Fruit fly (Drosophila melanogaster) whole organism, embryonic: ENCODE data around the gene Sk2.

Source experiments
- Ada2b ChIP-seq: fragments of 200-800 bp; sonication (Bioruptor generic); IDR thresholded peaks from 2 replicates; pipeline ENCODE4 v1.3.6; 2022; ENCODE audit warnings: missing biosample characterization, missing genetic modification characterization
- Bteb2 ChIP-seq: fragments of 200-800 bp; sonication (Bioruptor generic); optimal IDR thresholded peaks from 2 replicates; lab custom pipeline; 2016; ENCODE audit warnings: missing biosample characterization, missing genetic modification characterization
- CG10321 ChIP-seq: fragments of 200-800 bp; sonication (Bioruptor generic); IDR thresholded peaks from 2 replicates; pipeline ENCODE4 v1.3.6; 2022; ENCODE audit warnings: missing biosample characterization, missing genetic modification characterization
- CG10565 ChIP-seq: fragments of 200-800 bp; sonication (Bioruptor generic); optimal IDR thresholded peaks from 3 replicates; lab custom pipeline; 2016; ENCODE audit warnings: missing biosample characterization, mild to moderate bottlenecking, missing genetic modification characterization
- CG10979 ChIP-seq: fragments of 200-800 bp; sonication (Bioruptor generic); optimal IDR thresholded peaks from 2 replicates; lab custom pipeline; 2018; ENCODE audit warnings: missing biosample characterization, mild to moderate bottlenecking, missing genetic modification characterization, moderate library complexity
- CG11456 ChIP-seq: fragments of 200-800 bp; sonication (Bioruptor generic); IDR thresholded peaks from 3 replicates; pipeline ENCODE4 v1.3.6; 2022; ENCODE audit warnings: missing biosample characterization, missing genetic modification characterization
- CG11504 ChIP-seq: fragments of 200-800 bp; sonication (Bioruptor generic); optimal IDR thresholded peaks from 3 replicates; lab custom pipeline; 2019; ENCODE audit warnings: missing biosample characterization, mild to moderate bottlenecking, missing genetic modification characterization, moderate library complexity
- CG12155 ChIP-seq: fragments of 200-800 bp; sonication (Bioruptor generic); optimal IDR thresholded peaks from 3 replicates; lab custom pipeline; 2016; ENCODE audit warnings: missing biosample characterization, missing genetic modification characterization
- CG12659 ChIP-seq: fragments of 200-800 bp; sonication (Bioruptor generic); optimal IDR thresholded peaks from 3 replicates; lab custom pipeline; 2017; ENCODE audit warnings: mild to moderate bottlenecking, missing biosample characterization, missing genetic modification reagents, missing genetic modification characterization
- CG1529 ChIP-seq: fragments of 200-800 bp; sonication (Bioruptor generic); optimal IDR thresholded peaks from 3 replicates; lab custom pipeline; 2018; ENCODE audit warnings: missing biosample characterization, missing genetic modification characterization
- CG1602 ChIP-seq: fragments of 200-800 bp; sonication (Bioruptor generic); optimal IDR thresholded peaks from 3 replicates; lab custom pipeline; 2016; ENCODE audit warnings: missing biosample characterization, missing genetic modification characterization
- CG17612 ChIP-seq: fragments of 200-800 bp; sonication (Bioruptor generic); IDR thresholded peaks from 2 replicates; pipeline ENCODE4 v1.3.6; 2022; ENCODE audit warnings: missing biosample characterization, missing genetic modification characterization
- CG18764 ChIP-seq: fragments of 200-800 bp; sonication (Bioruptor generic); optimal IDR thresholded peaks from 3 replicates; lab custom pipeline; 2016; ENCODE audit warnings: missing biosample characterization, missing genetic modification characterization
- CG2202 ChIP-seq: fragments of 200-800 bp; sonication (Bioruptor generic); optimal IDR thresholded peaks from 2 replicates; lab custom pipeline; 2018; ENCODE audit warnings: missing biosample characterization, mild to moderate bottlenecking, missing genetic modification characterization
- CG32532 ChIP-seq: fragments of 200-800 bp; sonication (Bioruptor generic); IDR thresholded peaks from 2 replicates; pipeline ENCODE4 v1.3.6; 2022; ENCODE audit warnings: missing biosample characterization, missing genetic modification characterization
- CG34224 ChIP-seq: fragments of 200-800 bp; sonication (Bioruptor generic); IDR thresholded peaks from 3 replicates; pipeline ENCODE4 v1.3.6; 2022; ENCODE audit warnings: missing biosample characterization, missing genetic modification characterization; ENCODE audit not compliant: partially characterized antibody
- CG4282 ChIP-seq: fragments of 200-800 bp; sonication (Bioruptor generic); optimal IDR thresholded peaks from 2 replicates; lab custom pipeline; 2016; ENCODE audit warnings: missing biosample characterization, missing genetic modification characterization
- CG5180 ChIP-seq: fragments of 200-800 bp; sonication (Bioruptor generic); optimal IDR thresholded peaks from 3 replicates; lab custom pipeline; 2017; ENCODE audit warnings: missing biosample characterization, missing genetic modification characterization, mild to moderate bottlenecking, moderate library complexity, missing genetic modification reagents
- CG6854 ChIP-seq: fragments of 200-800 bp; sonication (Bioruptor generic); optimal IDR thresholded peaks from 3 replicates; lab custom pipeline; 2017; ENCODE audit warnings: missing biosample characterization, mild to moderate bottlenecking, missing genetic modification characterization
- CoRest ChIP-seq: fragments of 200-800 bp; sonication (Bioruptor generic); optimal IDR thresholded peaks from 3 replicates; lab custom pipeline; 2018; ENCODE audit warnings: missing biosample characterization, mild to moderate bottlenecking, missing genetic modification characterization, moderate library complexity
- D ChIP-seq, 2 experiments: fragments of 200-800 bp in 1 of 2; fragments of >200 bp in 1 of 2; sonication (Bioruptor generic) in 1 of 2; optimal IDR thresholded peaks; 2 replicates in 1 of 2; 3 replicates in 1 of 2; lab custom pipeline; 2017; ENCODE audit warnings: mild to moderate bottlenecking in 1 of 2, missing biosample characterization in 1 of 2, missing genetic modification characterization in 1 of 2, missing genetic modification reagents in 1 of 2
- Deaf1 ChIP-seq: fragments of 200-800 bp; optimal IDR thresholded peaks from 3 replicates; lab custom pipeline; 2019; ENCODE audit warnings: missing biosample characterization, mild to moderate bottlenecking, missing genetic modification characterization, moderate library complexity
- Dfd ChIP-seq, 2 experiments: fragments of >200 bp; optimal IDR thresholded peaks; 2 replicates each; lab custom pipeline; 2017; ENCODE audit warnings: missing biosample characterization in 2 of 2, missing genetic modification characterization in 2 of 2
- E2f1 ChIP-seq: fragments of 200-800 bp; sonication (Bioruptor generic); IDR thresholded peaks from 2 replicates; pipeline ENCODE4 v1.3.6; 2022; ENCODE audit warnings: missing biosample characterization, missing genetic modification characterization
- H15 ChIP-seq: fragments of 200-800 bp; sonication (Bioruptor generic); IDR thresholded peaks from 3 replicates; pipeline ENCODE4 v1.3.6; 2022; ENCODE audit warnings: missing biosample characterization, missing genetic modification characterization
- HLH4C ChIP-seq: fragments of 200-800 bp; sonication (Bioruptor generic); IDR thresholded peaks from 3 replicates; pipeline ENCODE4 v1.3.6; 2022; ENCODE audit warnings: missing biosample characterization, missing genetic modification characterization; ENCODE audit not compliant: partially characterized antibody
- HLHmδ ChIP-seq: fragments of 200-800 bp; sonication (Bioruptor generic); optimal IDR thresholded peaks from 2 replicates; lab custom pipeline; 2018; ENCODE audit warnings: missing biosample characterization, mild to moderate bottlenecking, missing genetic modification characterization, moderate library complexity
- Hsf ChIP-seq: fragments of 200-800 bp; sonication (Bioruptor generic); optimal IDR thresholded peaks from 3 replicates; lab custom pipeline; 2016; ENCODE audit warnings: missing biosample characterization, missing genetic modification characterization
- Nf-YC ChIP-seq: fragments of 200-800 bp; optimal IDR thresholded peaks from 3 replicates; lab custom pipeline; 2019; ENCODE audit warnings: missing biosample characterization, mild to moderate bottlenecking, missing genetic modification characterization, moderate library complexity
- Rx ChIP-seq: fragments of 200-800 bp; sonication (Bioruptor generic); IDR thresholded peaks from 2 replicates; pipeline ENCODE4 v1.3.6; 2022; ENCODE audit warnings: missing biosample characterization, missing genetic modification characterization
- Spps ChIP-seq: fragments of 200-800 bp; sonication (Bioruptor generic); optimal IDR thresholded peaks from 2 replicates; lab custom pipeline; 2018; ENCODE audit warnings: missing biosample characterization, mild to moderate bottlenecking, missing genetic modification characterization
- Vsx1 ChIP-seq: fragments of 200-800 bp; sonication (Bioruptor generic); optimal IDR thresholded peaks from 2 replicates; lab custom pipeline; 2017; ENCODE audit warnings: missing biosample characterization, mild to moderate bottlenecking, missing genetic modification characterization, missing genetic modification reagents
- Xbp1 ChIP-seq: fragments of 200-800 bp; sonication (Bioruptor generic); optimal IDR thresholded peaks from 3 replicates; lab custom pipeline; 2016; ENCODE audit warnings: missing biosample characterization, mild to moderate bottlenecking, missing genetic modification characterization
- Xrp1 ChIP-seq: fragments of 200-800 bp; sonication (Bioruptor generic); IDR thresholded peaks from 2 replicates; pipeline ENCODE4 v1.3.6; 2022; ENCODE audit warnings: missing biosample characterization, missing genetic modification characterization
- ara ChIP-seq: fragments of 200-800 bp; sonication (Bioruptor generic); IDR thresholded peaks from 2 replicates; pipeline ENCODE4 v1.3.6; 2022; ENCODE audit warnings: missing biosample characterization, missing genetic modification characterization
- ato ChIP-seq: fragments of 200-800 bp; sonication (Bioruptor generic); IDR thresholded peaks from 2 replicates; pipeline ENCODE4 v1.3.6; 2022; ENCODE audit warnings: missing biosample characterization, missing genetic modification characterization; ENCODE audit not compliant: partially characterized antibody
- bigmax ChIP-seq: fragments of 200-800 bp; sonication (Bioruptor generic); optimal IDR thresholded peaks from 2 replicates; lab custom pipeline; 2018; ENCODE audit warnings: missing biosample characterization, mild to moderate bottlenecking, missing genetic modification characterization
- cato ChIP-seq: fragments of 200-800 bp; sonication (Bioruptor generic); optimal IDR thresholded peaks from 2 replicates; lab custom pipeline; 2016; ENCODE audit warnings: missing biosample characterization, missing genetic modification characterization, borderline replicate concordance
- corto ChIP-seq: fragments of 200-800 bp; sonication (Bioruptor generic); optimal IDR thresholded peaks from 2 replicates; lab custom pipeline; 2016; ENCODE audit warnings: missing biosample characterization, mild to moderate bottlenecking, missing genetic modification characterization, moderate library complexity
- fru ChIP-seq: fragments of >200 bp; optimal IDR thresholded peaks from 2 replicates; lab custom pipeline; 2017
- fu2 ChIP-seq: fragments of 200-800 bp; sonication (Bioruptor generic); optimal IDR thresholded peaks from 2 replicates; lab custom pipeline; 2016; ENCODE audit warnings: missing biosample characterization, missing genetic modification characterization
- inv ChIP-seq: fragments of 200-800 bp; sonication (Bioruptor generic); IDR thresholded peaks from 2 replicates; pipeline ENCODE4 v1.3.6; 2022; ENCODE audit warnings: missing biosample characterization, missing genetic modification characterization; ENCODE audit not compliant: partially characterized antibody
- klu ChIP-seq: fragments of 200-800 bp; sonication (Bioruptor generic); IDR thresholded peaks from 2 replicates; pipeline ENCODE4 v1.3.6; 2022; ENCODE audit warnings: missing biosample characterization, missing genetic modification characterization
- luna ChIP-seq: fragments of 200-800 bp; sonication (Bioruptor generic); optimal IDR thresholded peaks from 2 replicates; lab custom pipeline; 2016; ENCODE audit warnings: missing biosample characterization, missing genetic modification characterization
- mam ChIP-seq: fragments of 200-800 bp; sonication (Bioruptor generic); optimal IDR thresholded peaks from 3 replicates; lab custom pipeline; 2016; ENCODE audit warnings: missing biosample characterization, missing genetic modification characterization
- pfk ChIP-seq: fragments of 200-800 bp; sonication (Bioruptor generic); optimal IDR thresholded peaks from 2 replicates; lab custom pipeline; 2018; ENCODE audit warnings: missing biosample characterization, mild to moderate bottlenecking, missing genetic modification characterization, moderate library complexity
- sens ChIP-seq: fragments of 200-800 bp; sonication (Bioruptor generic); peaks from one replicate; lab custom pipeline; 2016; ENCODE audit warnings: missing biosample characterization, missing genetic modification characterization
- slou ChIP-seq: fragments of 200-800 bp; sonication (Bioruptor generic); optimal IDR thresholded peaks from 3 replicates; lab custom pipeline; 2016; ENCODE audit warnings: missing biosample characterization, missing genetic modification characterization
- tgo ChIP-seq: fragments of 200-800 bp; sonication (Bioruptor generic); IDR thresholded peaks from 3 replicates; pipeline ENCODE4 v1.3.6; 2022; ENCODE audit warnings: missing biosample characterization, missing genetic modification characterization

Sk2 gene

DNA sequence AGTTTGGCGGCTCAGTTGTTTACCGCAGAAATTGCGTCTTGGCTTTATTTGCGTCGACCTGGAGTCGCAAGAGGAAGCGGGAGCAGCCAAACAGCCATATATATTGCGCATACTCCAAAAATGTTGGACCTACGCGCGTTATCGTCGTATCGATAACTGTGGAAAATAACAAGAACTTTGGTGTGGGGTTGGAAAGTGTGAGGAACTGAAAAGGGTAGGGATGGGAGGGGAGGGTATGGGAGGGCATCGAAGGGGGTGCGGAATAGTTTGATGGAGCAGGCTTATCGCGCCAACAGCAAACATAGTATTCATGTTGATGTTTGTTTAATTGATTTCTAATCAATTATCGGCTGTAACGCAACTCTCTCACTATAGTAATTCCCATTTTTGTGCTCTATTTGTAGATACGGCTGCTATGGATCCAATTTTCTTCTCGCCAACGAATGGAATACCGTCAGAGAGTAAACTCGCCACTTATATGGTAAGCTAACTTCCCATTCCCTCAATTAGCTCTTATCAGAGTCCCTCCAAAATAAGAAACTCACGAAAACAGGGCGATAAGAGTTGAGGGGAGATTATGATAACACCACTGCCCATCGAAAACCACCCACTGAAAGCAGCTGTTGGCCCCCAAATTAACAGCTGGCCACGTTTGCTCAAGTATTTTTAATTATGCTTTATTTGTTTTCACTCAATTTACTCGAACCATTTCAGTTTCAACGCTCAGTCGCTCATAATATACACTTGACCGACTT lies 36.6 kb downstream of the Sk2 start (continued):
- TF ChIP-seq cato (GFP tag; lab: Kevin White, UChicago): peak; percentile 1
- TF ChIP-seq CG2202 (tag; lab: Kevin White, UChicago): peak; percentile 85
- TF ChIP-seq CG6854 (GFP tag; lab: Kevin White, UChicago): no peak
- no peak for TF ChIP-seq CoRest (tag; lab: Kevin White, UChicago)
- peak; percentile 69 for TF ChIP-seq CG5180
- no peak for TF ChIP-seq Deaf1 (tag; lab: Kevin White, UChicago)
- peak; percentile 82 for TF ChIP-seq ara
- peak; percentile 18 for TF ChIP-seq Nf-YC (tag; lab: Kevin White, UChicago)
- no peak for TF ChIP-seq luna (GFP tag; lab: Kevin White, UChicago)
- TF ChIP-seq pfk (GFP tag; lab: Kevin White, UChicago): peak; percentile 16
- peak; percentile 81 for TF ChIP-seq Xrp1 (GFP tag; lab: Robert Waterston, UW)
- TF ChIP-seq Ada2b (GFP tag; lab: Robert Waterston, UW): no peak
- TF ChIP-seq Bteb2: no peak
- no peak for TF ChIP-seq CG12659 (GFP tag; lab: Kevin White, UChicago)
- TF ChIP-seq klu (GFP tag; lab: Robert Waterston, UW): no peak
- no peak for TF ChIP-seq slou (GFP tag; lab: Kevin White, UChicago)
- TF ChIP-seq CG12155 (GFP tag; lab: Kevin White, UChicago): no peak
- TF ChIP-seq CG1602: no peak
- no peak for TF ChIP-seq fru (lab: Kevin White, UChicago)
- TF ChIP-seq CG11456: no peak
- TF ChIP-seq HLHmδ (GFP tag; lab: Kevin White, UChicago): peak; percentile 93
- no peak for TF ChIP-seq H15
- TF ChIP-seq CG11504 (tag; lab: Kevin White, UChicago): no peak
- TF ChIP-seq CG10979 (tag; lab: Kevin White, UChicago): peak; percentile 28
- peak; percentile 45 for TF ChIP-seq CG32532 (GFP tag; lab: Robert Waterston, UW)
- TF ChIP-seq E2f1 (GFP tag; lab: Robert Waterston, UW): peak; percentile 48; the same call in 1 of the 2 replicates
- peak; percentile 17 for TF ChIP-seq bigmax (GFP tag; lab: Kevin White, UChicago)
- no peak for TF ChIP-seq tgo (GFP tag; lab: Robert Waterston, UW)
- no peak for TF ChIP-seq ato (GFP tag; lab: Robert Waterston, UW)
- no peak for TF ChIP-seq corto (GFP tag; lab: Kevin White, UChicago)
- peak; percentile 47 for TF ChIP-seq Spps (tag; lab: Kevin White, UChicago)
- TF ChIP-seq CG18764 (GFP tag; lab: Kevin White, UChicago): peak; percentile 36
- no peak for TF ChIP-seq CG10321 (GFP tag; lab: Robert Waterston, UW)
- TF ChIP-seq Dfd (GFP tag; optimal IDR thresholded peaks at IDR 0.05; lab: Kevin White, UChicago): no peak
- no peak for TF ChIP-seq Hsf
- no peak for TF ChIP-seq mam (GFP tag; lab: Kevin White, UChicago)
- TF ChIP-seq Vsx1 (GFP tag; lab: Kevin White, UChicago): peak; percentile 85
- 0 out of 3 replicates have a peak, but pooled peaks have one; percentile 19 for TF ChIP-seq HLH4C (GFP tag; lab: Robert Waterston, UW)
- peak; percentile 54 for TF ChIP-seq CG1529 (GFP tag; lab: Kevin White, UChicago)
- no peak for TF ChIP-seq CG34224 (GFP tag; lab: Robert Waterston, UW)
- no peak for TF ChIP-seq CG4282 (GFP tag; lab: Kevin White, UChicago)
- TF ChIP-seq CG17612 (GFP tag; lab: Robert Waterston, UW): 0 out of 2 replicates have a peak, but pooled peaks have one; percentile 31
- TF ChIP-seq CG10565: no peak
- TF ChIP-seq fu2 (GFP tag; lab: Kevin White, UChicago): no peak
- TF ChIP-seq Xbp1: no peak
- TF ChIP-seq Rx (GFP tag; lab: Robert Waterston, UW): peak; percentile 14; the same call in 1 of the 2 replicates
- TF ChIP-seq inv (GFP tag; lab: Robert Waterston, UW): no peak
- peak; percentile 82 for TF ChIP-seq sens
- no peak for TF ChIP-seq D (optimal IDR thresholded peaks at IDR 0.05; lab: Kevin White, UChicago)
- TF ChIP-seq D (GFP tag; optimal IDR thresholded peaks at IDR 0.05; lab: Kevin White, UChicago): peak; percentile 76
